Worm (Caenorhabditis elegans) whole organism, L1 larva: ENCODE data around the gene Y51A2A.12.

Source experiments
- C04F5.9 ChIP-seq: sonication (generic microtip); optimal IDR thresholded peaks from 2 replicates; lab custom pipeline; 2016; ENCODE audit warnings: missing genetic modification characterization, missing compliant biosample characterization
- C16A3.4 ChIP-seq: fragments of 150-350 bp; optimal IDR thresholded peaks from 2 replicates; lab custom pipeline; 2014; ENCODE audit warnings: missing biosample characterization, missing genetic modification characterization
- Y116A8C.19 ChIP-seq: sonication (generic microtip); optimal IDR thresholded peaks from 2 replicates; lab custom pipeline; 2016; ENCODE audit warnings: missing compliant biosample characterization, missing genetic modification characterization, borderline replicate concordance
- aly-2 ChIP-seq: fragments of 150-350 bp; optimal IDR thresholded peaks from 2 replicates; lab custom pipeline; 2014; ENCODE audit warnings: missing biosample characterization, missing genetic modification characterization
- blmp-1 ChIP-seq: fragments of 150-350 bp; optimal IDR thresholded peaks from 2 replicates; lab custom pipeline; 2014; ENCODE audit warnings: missing biosample characterization, missing genetic modification characterization
- ceh-90 ChIP-seq: sonication (generic microtip); optimal IDR thresholded peaks from 2 replicates; lab custom pipeline; 2016; ENCODE audit warnings: missing genetic modification characterization, missing compliant biosample characterization
- ces-1 ChIP-seq: fragments of 150-350 bp; optimal IDR thresholded peaks from 2 replicates; lab custom pipeline; 2014; ENCODE audit warnings: missing biosample characterization, missing genetic modification reagents, missing genetic modification characterization
- efl-1 ChIP-seq, 4 experiments: fragments of 150-350 bp; optimal IDR thresholded peaks in 3 of 4; peaks in 1 of 4; 1 replicate in 1 of 4; 2 replicates in 3 of 4; lab custom pipeline; 2014; ENCODE audit warnings: missing biosample characterization in 2 of 4, missing genetic modification characterization in 2 of 4, missing genetic modification reagents in 2 of 4
- elt-2 ChIP-seq: sonication (generic microtip); optimal IDR thresholded peaks from 2 replicates; lab custom pipeline; 2016; ENCODE audit warnings: missing genetic modification characterization, mild to moderate bottlenecking, inconsistent platforms, missing compliant biosample characterization, missing genetic modification reagents
- elt-3 ChIP-seq, 6 experiments: fragments of 150-350 bp in 1 of 6; sonication (generic microtip); optimal IDR thresholded peaks; 2 replicates each; lab custom pipeline; 2017 to 2018; ENCODE audit warnings: missing biosample characterization in 6 of 6, missing genetic modification characterization in 6 of 6, inconsistent platforms in 1 of 6
- ets-5 ChIP-seq: fragments of 200-800 bp; sonication (Bioruptor generic); IDR thresholded peaks from 2 replicates; pipeline ENCODE4 v1.3.6; 2022; ENCODE audit warnings: missing genetic modification characterization, missing compliant biosample characterization
- grh-1 ChIP-seq: fragments of 200-800 bp; sonication (Bioruptor generic); IDR thresholded peaks from 2 replicates; pipeline ENCODE4 v1.3.6; 2022; ENCODE audit warnings: missing genetic modification reagents, missing genetic modification characterization, missing compliant biosample characterization
- hlh-4 ChIP-seq: sonication (generic microtip); optimal IDR thresholded peaks from 2 replicates; lab custom pipeline; 2016; ENCODE audit warnings: mild to moderate bottlenecking, missing genetic modification characterization, missing compliant biosample characterization
- hpl-2 ChIP-seq: fragments of 150-350 bp; optimal IDR thresholded peaks from 2 replicates; lab custom pipeline; 2014; ENCODE audit warnings: missing biosample characterization, missing genetic modification reagents, missing genetic modification characterization
- isw-1 ChIP-seq: fragments of 200-800 bp; sonication (Bioruptor generic); IDR thresholded peaks from 2 replicates; pipeline ENCODE4 v1.3.6; 2022; ENCODE audit warnings: missing genetic modification characterization, missing compliant biosample characterization
- jun-1 ChIP-seq: fragments of 150-350 bp; optimal IDR thresholded peaks from 2 replicates; lab custom pipeline; 2014; ENCODE audit warnings: missing biosample characterization, missing genetic modification reagents, missing genetic modification characterization
- lin-14 ChIP-seq: fragments of 200-800 bp; sonication (Bioruptor generic); optimal IDR thresholded peaks from 2 replicates; lab custom pipeline; 2018; ENCODE audit warnings: mild to moderate bottlenecking, missing genetic modification characterization, moderate library complexity, missing compliant biosample characterization
- lin-35 ChIP-seq, 2 experiments: fragments of 150-350 bp; optimal IDR thresholded peaks; 2 replicates each; lab custom pipeline; 2014; ENCODE audit warnings: missing biosample characterization in 2 of 2, missing genetic modification characterization in 2 of 2, missing genetic modification reagents in 2 of 2
- lin-39 ChIP-seq: fragments of 150-350 bp; optimal IDR thresholded peaks from 2 replicates; lab custom pipeline; 2014; ENCODE audit warnings: missing biosample characterization, missing genetic modification reagents, missing genetic modification characterization
- lsy-2 ChIP-seq, 2 experiments: fragments of 150-350 bp; optimal IDR thresholded peaks; 2 replicates each; lab custom pipeline; 2014; ENCODE audit warnings: missing biosample characterization in 2 of 2, missing genetic modification characterization in 2 of 2
- mep-1 ChIP-seq: fragments of 150-350 bp; optimal IDR thresholded peaks from 2 replicates; lab custom pipeline; 2014; ENCODE audit warnings: missing biosample characterization, missing genetic modification characterization
- nhr-11 ChIP-seq: fragments of 150-350 bp; optimal IDR thresholded peaks from 2 replicates; lab custom pipeline; 2014; ENCODE audit warnings: missing biosample characterization, missing genetic modification characterization
- nhr-12 ChIP-seq: sonication (generic microtip); optimal IDR thresholded peaks from 2 replicates; lab custom pipeline; 2017; ENCODE audit warnings: missing biosample characterization, missing genetic modification characterization
- nhr-20 ChIP-seq: sonication (generic microtip); optimal IDR thresholded peaks from 2 replicates; lab custom pipeline; 2016; ENCODE audit warnings: mild to moderate bottlenecking, missing genetic modification characterization, missing compliant biosample characterization
- nhr-237 ChIP-seq: fragments of 150-350 bp; optimal IDR thresholded peaks from 2 replicates; lab custom pipeline; 2014; ENCODE audit warnings: missing biosample characterization, missing genetic modification characterization
- nhr-28 ChIP-seq: fragments of 150-350 bp; optimal IDR thresholded peaks from 2 replicates; lab custom pipeline; 2014; ENCODE audit warnings: missing biosample characterization, missing genetic modification characterization
- nhr-76 ChIP-seq: sonication (generic microtip); optimal IDR thresholded peaks from 2 replicates; lab custom pipeline; 2017; ENCODE audit warnings: missing biosample characterization, missing genetic modification characterization
- nhr-77 ChIP-seq: fragments of 150-350 bp; optimal IDR thresholded peaks from 2 replicates; lab custom pipeline; 2014; ENCODE audit warnings: missing biosample characterization, missing genetic modification characterization
- nhr-84 ChIP-seq: sonication (generic microtip); optimal IDR thresholded peaks from 2 replicates; lab custom pipeline; 2017; ENCODE audit warnings: missing biosample characterization, missing genetic modification characterization
- nhr-85 ChIP-seq: sonication (generic microtip); peaks from one replicate; lab custom pipeline; 2016; ENCODE audit warnings: missing genetic modification characterization, inconsistent platforms, missing compliant biosample characterization
- nhr-90 ChIP-seq: sonication (generic microtip); optimal IDR thresholded peaks from 2 replicates; lab custom pipeline; 2016; ENCODE audit warnings: mild to moderate bottlenecking, missing genetic modification characterization, missing compliant biosample characterization; ENCODE audit not compliant: poor library complexity
- pqm-1 ChIP-seq: sonication (generic microtip); optimal IDR thresholded peaks from 3 replicates; lab custom pipeline; 2017; ENCODE audit warnings: missing biosample characterization, missing genetic modification characterization
- sox-4 ChIP-seq: sonication (generic microtip); optimal IDR thresholded peaks from 2 replicates; lab custom pipeline; 2016; ENCODE audit warnings: missing genetic modification characterization, missing compliant biosample characterization
- sptf-1 ChIP-seq: fragments of 150-350 bp; optimal IDR thresholded peaks from 2 replicates; lab custom pipeline; 2014; ENCODE audit warnings: missing biosample characterization, missing genetic modification characterization
- swsn-7 ChIP-seq: sonication (generic microtip); optimal IDR thresholded peaks from 2 replicates; lab custom pipeline; 2016; ENCODE audit warnings: missing genetic modification characterization, missing compliant biosample characterization
- tlp-1 ChIP-seq: fragments of 150-350 bp; optimal IDR thresholded peaks from 2 replicates; lab custom pipeline; 2014; ENCODE audit warnings: missing biosample characterization, missing genetic modification characterization
- unc-62 ChIP-seq: fragments of 150-350 bp; optimal IDR thresholded peaks from 2 replicates; lab custom pipeline; 2014; ENCODE audit warnings: missing biosample characterization, missing genetic modification reagents, missing genetic modification characterization
- unc-98 ChIP-seq: fragments of 200-800 bp; sonication (Bioruptor generic); IDR thresholded peaks from 2 replicates; pipeline ENCODE4 v1.3.6; 2022; ENCODE audit warnings: missing genetic modification characterization, missing compliant biosample characterization
- vab-15 ChIP-seq: sonication (generic microtip); optimal IDR thresholded peaks from 2 replicates; lab custom pipeline; 2017; ENCODE audit warnings: missing genotype, mild to moderate bottlenecking, missing genetic modification characterization, missing compliant biosample characterization
- zag-1 ChIP-seq: fragments of 150-350 bp; optimal IDR thresholded peaks from 2 replicates; lab custom pipeline; 2014; ENCODE audit warnings: missing biosample characterization, missing genetic modification characterization

Gene Y51A2A.12

DNA sequence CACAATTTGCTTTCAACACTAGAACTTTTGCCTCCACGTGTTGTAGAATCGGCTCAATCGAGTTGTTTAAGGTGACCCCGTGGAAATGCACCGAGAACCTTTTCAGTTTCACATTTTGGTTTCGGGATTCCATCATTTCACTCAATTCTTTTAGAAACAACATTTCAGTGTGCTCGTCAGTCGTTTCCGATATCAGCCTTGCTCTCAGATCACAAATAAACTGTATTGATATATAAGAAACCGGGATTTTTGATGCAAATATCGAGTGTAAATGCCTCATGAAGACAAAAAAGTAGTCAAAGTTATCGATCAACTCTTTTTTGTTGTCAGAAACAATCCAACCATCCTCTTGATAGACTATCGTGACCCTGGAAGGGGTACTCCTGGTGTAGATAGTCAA, 26.9 kb upstream of the Y51A2A.12 start:
- TF ChIP-seq isw-1 (no peak), hlh-4 (tag; lab: Kevin White, UChicago) (no peak), efl-1 (optimal IDR thresholded peaks at IDR 0.05; lab: Kevin White, UChicago) (no peak), efl-1 (GFP tag; optimal IDR thresholded peaks at IDR 0.05 in 1 of 2; lab: Kevin White, UChicago) (peak in 1 of 2 experiments; percentile 75), aly-2 (no peak), nhr-28 (tag; lab: Kevin White, UChicago) (no peak), vab-15 (tag; lab: Kevin White, UChicago) (no peak), elt-3 (tag; optimal IDR thresholded peaks at IDR 0.05; lab: Kevin White, UChicago) (no peak), ets-5 (GFP tag; lab: Robert Waterston, UW) (no peak), pqm-1 (tag; lab: Kevin White, UChicago) (no peak)

DNA sequence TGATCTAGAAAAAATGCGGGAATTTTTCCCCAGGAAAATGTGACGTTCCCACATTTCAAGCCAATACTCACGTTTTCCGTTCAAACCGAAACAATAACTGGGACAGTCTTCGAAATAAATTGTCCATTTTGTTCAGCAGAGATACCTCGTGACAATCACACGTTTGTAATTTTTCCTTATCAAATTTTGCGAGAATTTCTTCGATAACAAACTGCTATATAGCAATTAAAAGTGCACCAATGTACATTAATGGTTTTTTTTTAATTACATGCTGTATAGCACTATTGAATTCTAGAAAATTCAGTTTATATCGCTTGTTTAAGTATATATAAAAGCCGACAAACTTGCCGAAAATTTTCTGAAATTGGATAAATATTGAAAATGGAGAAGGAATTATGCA, 26.2 kb upstream of the Y51A2A.12 start, which contains the start of gene R10E8.6:
R10E8.6 (minus strand) TSS at position 154 of the 400 bp plus-strand sequence.
- TF ChIP-seq jun-1 (no peak), hlh-4 (tag; lab: Kevin White, UChicago) (no peak), nhr-28 (tag; lab: Kevin White, UChicago) (no peak), nhr-90 (tag; lab: Kevin White, UChicago) (no peak), efl-1 (optimal IDR thresholded peaks at IDR 0.05; lab: Kevin White, UChicago) (no peak), efl-1 (GFP tag; optimal IDR thresholded peaks at IDR 0.05 in 1 of 2; lab: Kevin White, UChicago) (peak in 1 of 2 experiments; percentile 36), C04F5.9 (no peak), isw-1 (no peak), ceh-90 (tag; lab: Kevin White, UChicago) (no peak), elt-2 (peak; percentile 78), tlp-1 (tag; lab: Kevin White, UChicago) (peak; percentile 52), unc-98 (no peak), nhr-77 (no peak), grh-1 (GFP tag; lab: Robert Waterston, UW) (no peak), lin-35 (GFP tag; optimal IDR thresholded peaks at IDR 0.05; lab: Kevin White, UChicago) (peak in 1 of 2 experiments; percentile 29), lin-39 (tag; lab: Kevin White, UChicago) (no peak), nhr-85 (tag; lab: Kevin White, UChicago) (no peak), unc-62 (GFP tag; lab: Kevin White, UChicago) (no peak), C16A3.4 (tag; lab: Kevin White, UChicago) (no peak), blmp-1 (tag; lab: Kevin White, UChicago) (no peak), Y116A8C.19 (no peak), pqm-1 (tag; lab: Kevin White, UChicago) (no peak)
- TF ChIP-seq, all 84 proteins: peak for 4

DNA sequence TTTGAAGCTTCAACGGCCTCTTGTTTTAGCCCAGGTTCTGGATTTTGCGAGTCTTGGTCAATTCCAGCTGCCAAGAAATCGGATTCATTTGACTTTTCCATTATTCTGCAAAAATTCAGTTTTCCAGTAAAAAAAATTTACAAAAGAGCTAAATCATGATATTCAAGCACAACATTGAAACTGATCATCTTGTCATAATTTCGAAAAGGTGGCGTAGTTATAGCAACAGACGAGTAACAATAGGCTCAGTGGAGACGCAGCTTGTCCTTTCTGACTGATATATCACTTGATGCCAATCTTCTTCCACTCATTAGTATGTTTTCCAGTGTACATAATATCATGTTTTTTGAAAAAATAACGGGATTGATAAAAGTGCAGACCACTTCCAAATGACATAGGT, 23.7 kb upstream of the Y51A2A.12 start, which contains the start of gene fbxa-213:
fbxa-213 (minus strand) TSS at position 101 of the 400 bp plus-strand sequence.
- TF ChIP-seq mep-1 (tag; lab: Kevin White, UChicago), result no peak
- no peak for TF ChIP-seq nhr-12 (tag; lab: Kevin White, UChicago)
- no peak for TF ChIP-seq nhr-237 (tag; lab: Kevin White, UChicago)
- no peak for TF ChIP-seq zag-1 (tag; lab: Kevin White, UChicago)

DNA sequence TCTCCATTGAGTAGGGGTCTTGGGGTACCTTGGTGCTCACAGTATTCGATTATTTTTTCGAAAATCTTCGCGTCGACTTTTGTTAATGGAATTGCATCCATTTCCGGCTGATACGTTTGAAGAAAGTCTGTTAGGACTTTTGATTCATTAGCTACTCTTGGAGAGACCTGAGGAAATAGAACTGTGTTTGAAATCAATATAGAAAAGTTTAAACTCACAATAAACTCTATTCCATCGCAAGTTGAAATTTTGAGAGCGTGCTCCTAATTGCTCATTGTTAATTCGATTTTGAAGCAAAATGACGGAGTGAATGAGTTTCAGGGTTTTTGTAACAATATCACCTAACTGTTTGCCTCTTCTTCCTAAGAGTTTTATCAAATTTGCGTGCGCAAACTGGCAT, 22.5 kb upstream of the Y51A2A.12 start, which contains the start of gene skr-6:
skr-6 (minus strand) TSS at position 101 of the 400 bp plus-strand sequence.
- TF ChIP-seq efl-1 (optimal IDR thresholded peaks at IDR 0.05; lab: Kevin White, UChicago), result no peak
- TF ChIP-seq efl-1 (GFP tag; optimal IDR thresholded peaks at IDR 0.05 in 1 of 2; lab: Kevin White, UChicago), result no peak
- TF ChIP-seq sptf-1 (tag; lab: Kevin White, UChicago), result no peak
- no peak for TF ChIP-seq nhr-11 (tag; lab: Kevin White, UChicago)
- TF ChIP-seq lsy-2 (tag; optimal IDR thresholded peaks at IDR 0.05; lab: Kevin White, UChicago), result no peak
- no peak for TF ChIP-seq isw-1
- no peak for TF ChIP-seq lin-14 (GFP tag; lab: Kevin White, UChicago)
- TF ChIP-seq nhr-76 (tag; lab: Kevin White, UChicago), result no peak
- TF ChIP-seq C04F5.9, result no peak
- TF ChIP-seq ces-1 (GFP tag; lab: Kevin White, UChicago), result no peak
- TF ChIP-seq C16A3.4 (tag; lab: Kevin White, UChicago), result no peak
- no peak for TF ChIP-seq swsn-7
- no peak for TF ChIP-seq sox-4
- no peak for TF ChIP-seq nhr-84 (tag; lab: Kevin White, UChicago)
- TF ChIP-seq hpl-2 (GFP tag; lab: Kevin White, UChicago), result no peak
- TF ChIP-seq lin-35 (GFP tag; optimal IDR thresholded peaks at IDR 0.05; lab: Kevin White, UChicago), result no peak
- TF ChIP-seq nhr-20 (tag; lab: Kevin White, UChicago), result no peak
- TF ChIP-seq aly-2, result no peak
- TF ChIP-seq elt-3 (tag; optimal IDR thresholded peaks at IDR 0.05; lab: Kevin White, UChicago), result no peak
- no peak for TF ChIP-seq mep-1 (tag; lab: Kevin White, UChicago)
- no peak for TF ChIP-seq lin-39 (tag; lab: Kevin White, UChicago)
